Worm (Caenorhabditis elegans) whole organism, early embryonic: ENCODE results near the gene cct-3.

Source experiments
- F13C5.2 ChIP-seq: sonication (generic microtip); optimal IDR thresholded peaks from 2 replicates; lab custom pipeline; 2017; ENCODE audit warnings: mild to moderate bottlenecking, missing genetic modification characterization, inconsistent platforms, missing compliant biosample characterization
- ama-1 ChIP-seq: fragments of 150-350 bp; optimal IDR thresholded peaks from 2 replicates; lab custom pipeline; 2014
- ceh-13 ChIP-seq: fragments of 200-800 bp; sonication (Bioruptor generic); optimal IDR thresholded peaks from 2 replicates; lab custom pipeline; 2018; ENCODE audit warnings: mild to moderate bottlenecking, missing genetic modification characterization, missing compliant biosample characterization
- ceh-36 ChIP-seq: sonication (generic microtip); optimal IDR thresholded peaks from 2 replicates; lab custom pipeline; 2016; ENCODE audit warnings: missing genetic modification characterization, inconsistent platforms, missing compliant biosample characterization
- ets-7 ChIP-seq: sonication (generic microtip); optimal IDR thresholded peaks from 2 replicates; lab custom pipeline; 2016; ENCODE audit warnings: missing genotype, missing genetic modification characterization, missing compliant biosample characterization
- hmbx-1 ChIP-seq: sonication (generic microtip); optimal IDR thresholded peaks from 2 replicates; lab custom pipeline; 2016; ENCODE audit warnings: mild to moderate bottlenecking, missing genetic modification characterization, missing compliant biosample characterization
- hnd-1 ChIP-seq: sonication (generic microtip); optimal IDR thresholded peaks from 2 replicates; lab custom pipeline; 2016; ENCODE audit warnings: missing genetic modification characterization, missing compliant biosample characterization
- pes-1 ChIP-seq: fragments of 200-800 bp; sonication (Bioruptor generic); IDR thresholded peaks from 2 replicates; pipeline ENCODE4 v1.3.6; 2022; ENCODE audit warnings: missing genetic modification reagents, missing genetic modification characterization, missing compliant biosample characterization
- sea-1 ChIP-seq: fragments of 200-800 bp; sonication (Bioruptor generic); conservative IDR thresholded peaks from 2 replicates; pipeline ENCODE4 v1.3.6; 2022; ENCODE audit warnings: missing genetic modification characterization, missing compliant biosample characterization
- tbx-11 ChIP-seq: fragments of 200-800 bp; sonication (Bioruptor generic); IDR thresholded peaks from 2 replicates; pipeline ENCODE4 v1.3.6; 2022; ENCODE audit warnings: missing genetic modification characterization, missing compliant biosample characterization
- tbx-37 ChIP-seq: fragments of 200-800 bp; sonication (Bioruptor generic); conservative IDR thresholded peaks from 2 replicates; pipeline ENCODE4 v1.3.6; 2022; ENCODE audit warnings: missing genetic modification reagents, missing genetic modification characterization, missing compliant biosample characterization
- tra-4 ChIP-seq: sonication (generic microtip); optimal IDR thresholded peaks from 2 replicates; lab custom pipeline; 2017; ENCODE audit warnings: missing genetic modification characterization, missing compliant biosample characterization

ce11 chrII:2233240-2233639 lies at the start of gene cct-3:
- no peak for TF ChIP-seq ama-1 (lab: Kevin White, UChicago)
- TF ChIP-seq hnd-1 (tag; lab: Kevin White, UChicago), result no peak
- TF ChIP-seq tra-4 (tag; lab: Kevin White, UChicago), result no peak
- no peak for TF ChIP-seq F13C5.2 (tag; lab: Kevin White, UChicago)
- TF ChIP-seq tbx-37, result no peak
- TF ChIP-seq ets-7 (tag; lab: Kevin White, UChicago), result no peak
- TF ChIP-seq sea-1 (GFP tag; lab: Robert Waterston, UW), result no peak
- no peak for TF ChIP-seq ceh-36 (tag; lab: Kevin White, UChicago)
- TF ChIP-seq hmbx-1 (tag; lab: Kevin White, UChicago), result no peak
- TF ChIP-seq ceh-13 (GFP tag; lab: Kevin White, UChicago), result no peak
- no peak for TF ChIP-seq pes-1 (GFP tag; lab: Robert Waterston, UW)
- no peak for TF ChIP-seq tbx-11
